Fruit fly (Drosophila melanogaster) whole organism, prepupa: ENCODE data around the gene Gr77a.

Experiments used
- CG16779 ChIP-seq: fragments of 200-800 bp; sonication (Bioruptor generic); optimal IDR thresholded peaks from 3 replicates; lab custom pipeline; 2017; ENCODE audit warnings: missing biosample characterization, mild to moderate bottlenecking, missing genetic modification characterization
- Eip75B ChIP-seq: fragments of 200-800 bp; sonication (Bioruptor generic); optimal IDR thresholded peaks from 3 replicates; lab custom pipeline; 2016; ENCODE audit warnings: missing biosample characterization, missing genetic modification characterization
- esn ChIP-seq: fragments of 200-800 bp; sonication (Bioruptor generic); optimal IDR thresholded peaks from 2 replicates; lab custom pipeline; 2016; ENCODE audit warnings: missing biosample characterization, mild to moderate bottlenecking, missing genetic modification characterization, moderate library complexity
- fd59A ChIP-seq: fragments of 200-800 bp; sonication (Bioruptor generic); optimal IDR thresholded peaks from 2 replicates; lab custom pipeline; 2017; ENCODE audit warnings: missing biosample characterization, mild to moderate bottlenecking, missing genetic modification characterization, missing genetic modification reagents
- fd85E ChIP-seq: fragments of 200-800 bp; sonication (Bioruptor generic); optimal IDR thresholded peaks from 3 replicates; lab custom pipeline; 2016; ENCODE audit warnings: missing biosample characterization, missing genetic modification characterization
- spab ChIP-seq: fragments of 200-800 bp; sonication (Bioruptor generic); optimal IDR thresholded peaks from 2 replicates; lab custom pipeline; 2017; ENCODE audit warnings: missing biosample characterization, mild to moderate bottlenecking, missing genetic modification characterization, missing genetic modification reagents

DNA sequence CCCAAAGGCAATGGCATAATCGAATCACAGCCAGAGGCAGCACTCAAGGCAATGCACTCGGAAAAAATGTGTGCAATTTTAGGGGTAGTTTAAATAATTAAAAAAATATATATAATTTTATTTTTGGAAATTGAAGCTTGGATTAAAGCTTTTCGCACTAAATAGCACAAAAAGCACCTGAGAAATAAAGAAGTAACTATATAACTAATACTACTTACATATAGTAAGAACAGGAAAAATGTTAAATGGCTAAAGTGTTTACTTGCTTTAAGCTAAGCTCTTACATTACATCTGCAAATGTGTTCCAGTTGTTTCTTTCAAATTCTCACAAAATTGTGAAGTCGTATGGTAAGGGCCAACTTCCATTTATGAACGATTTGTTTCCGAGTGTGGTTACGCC lies at the start of gene Gr77a:
- TF ChIP-seq fd59A (GFP tag; lab: Kevin White, UChicago) = no peak
- peak; percentile 27 for TF ChIP-seq spab
- TF ChIP-seq Eip75B = no peak
- TF ChIP-seq CG16779 = no peak
- TF ChIP-seq fd85E = no peak
- peak; percentile 12 for TF ChIP-seq esn (GFP tag; lab: Kevin White, UChicago)
